Worm (Caenorhabditis elegans) whole organism, late embryonic: ENCODE measurements around the gene F59B10.4.

ENCODE experiments used
- ama-1 ChIP-seq: fragments of 150-350 bp; optimal IDR thresholded peaks from 2 replicates; lab custom pipeline; 2014
- nfya-1 ChIP-seq: sonication (generic microtip); optimal IDR thresholded peaks from 2 replicates; lab custom pipeline; 2017; ENCODE audit warnings: missing genetic modification characterization, mild to moderate bottlenecking, missing compliant biosample characterization, antibody characterized with exemption, moderate library complexity
- nhr-11 ChIP-seq: fragments of 150-350 bp; optimal IDR thresholded peaks from 2 replicates; lab custom pipeline; 2014; ENCODE audit warnings: missing biosample characterization, missing genetic modification characterization
- ztf-16 ChIP-seq: sonication (generic microtip); optimal IDR thresholded peaks from 2 replicates; lab custom pipeline; 2017; ENCODE audit warnings: missing genetic modification characterization, missing compliant biosample characterization

DNA sequence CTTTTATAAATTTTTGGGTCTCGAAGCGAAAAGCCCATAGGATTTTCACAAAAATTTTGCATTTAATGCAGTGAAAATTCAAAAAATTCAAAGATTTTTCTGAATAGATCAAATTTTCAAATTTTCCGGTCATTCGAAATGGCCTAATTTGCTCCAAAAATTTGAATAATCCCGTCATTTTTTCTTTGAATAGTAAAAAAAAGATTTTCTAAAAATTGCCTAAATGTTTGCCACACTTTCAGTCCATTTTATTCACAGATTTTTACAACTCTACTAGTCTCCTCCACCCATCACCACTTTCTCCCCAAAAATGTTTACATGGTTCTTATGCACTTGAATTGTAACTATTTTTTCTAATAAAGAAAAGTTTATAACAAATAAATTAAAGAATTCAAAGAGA lies 15.1 kb upstream of the F59B10.4 start:
- no peak for TF ChIP-seq ama-1 (lab: Kevin White, UChicago)
- no peak for TF ChIP-seq nhr-11 (tag; lab: Kevin White, UChicago)
- TF ChIP-seq ztf-16 = no peak
- no peak for TF ChIP-seq nfya-1 (tag; lab: Kevin White, UChicago)
